Worm (Caenorhabditis elegans): Measurements from ENCODE around the gene F57C2.5.

The F57C2.5 gene

ce11 chrII:14479583-14480245 is 48.3 kb downstream of the F57C2.5 start, which contains the start of gene C13B4.1 (continued):
- TF ChIP-seq hlh-12 (tag; optimal IDR thresholded peaks at IDR 0.05) = no peak
- no peak for TF ChIP-seq F57C9.4 (tag; optimal IDR thresholded peaks at IDR 0.05)
- peak; percentile 68 for TF ChIP-seq dpl-1 (GFP tag; optimal IDR thresholded peaks at IDR 0.05)
- peak; percentile 67 for TF ChIP-seq rcor-1 (GFP tag; IDR thresholded peaks at IDR 0.05)
- TF ChIP-seq ztf-18 (tag; optimal IDR thresholded peaks at IDR 0.05) = no peak
- TF ChIP-seq Y56A3A.18 (GFP tag; IDR thresholded peaks at IDR 0.05) = no peak
- TF ChIP-seq snpc-3.4 (tag; optimal IDR thresholded peaks at IDR 0.05) = peak; percentile 36
- TF ChIP-seq lir-1 (GFP tag; conservative IDR thresholded peaks at IDR 0.05) = no peak; the same call in 1 of the 2 replicates
- peak; percentile 50 for TF ChIP-seq xnd-1 (tag; optimal IDR thresholded peaks at IDR 0.05)
- peak; percentile 97 for TF ChIP-seq lin-54 (GFP tag; optimal IDR thresholded peaks at IDR 0.05)
- TF ChIP-seq nhr-120 (GFP tag; IDR thresholded peaks at IDR 0.05) = no peak
- no peak for TF ChIP-seq Y67H2A.10 (GFP tag; conservative IDR thresholded peaks at IDR 0.05)
- TF ChIP-seq F33H1.4 (GFP tag; IDR thresholded peaks at IDR 0.05) = peak; percentile 75
- peak; percentile 39 for TF ChIP-seq madf-8 (GFP tag; conservative IDR thresholded peaks at IDR 0.05)
- no peak for TF ChIP-seq attf-3 (GFP tag; conservative IDR thresholded peaks at IDR 0.05)
- no peak for TF ChIP-seq Y79H2A.3 (GFP tag; conservative IDR thresholded peaks at IDR 0.05)
- TF ChIP-seq hmg-20 (GFP tag; IDR thresholded peaks at IDR 0.05) = no peak
- no peak for TF ChIP-seq lin-26 (GFP tag; IDR thresholded peaks at IDR 0.05)
- TF ChIP-seq pbrm-1 (GFP tag; IDR thresholded peaks at IDR 0.05) = 0 out of 2 replicates have a peak, but pooled peaks have one; percentile 34
- no peak for TF ChIP-seq nfya-1 (tag; optimal IDR thresholded peaks at IDR 0.05; ENCODE audit: borderline replicate concordance, insufficient read depth)
- no peak for TF ChIP-seq sea-2 (GFP tag; IDR thresholded peaks at IDR 0.05)
- TF ChIP-seq F49E8.2 (tag; optimal IDR thresholded peaks at IDR 0.05; ENCODE audit: insufficient read depth) = peak; percentile 37
- peak; percentile 41 for TF ChIP-seq F23B12.7 (tag; optimal IDR thresholded peaks at IDR 0.05; ENCODE audit: insufficient read depth)
- TF ChIP-seq chd-7 (tag; optimal IDR thresholded peaks at IDR 0.05) = no peak
- no peak for TF ChIP-seq ceh-58 (GFP tag; IDR thresholded peaks at IDR 0.05)
- TF ChIP-seq T07F8.4 (tag; optimal IDR thresholded peaks at IDR 0.05) = no peak
- peak; percentile 94 for TF ChIP-seq mcd-1 (GFP tag; IDR thresholded peaks at IDR 0.05)
- TF ChIP-seq hlh-26 (GFP tag; conservative IDR thresholded peaks at IDR 0.05) = no peak
- no peak for TF ChIP-seq zfh-2 (GFP tag; conservative IDR thresholded peaks at IDR 0.05)
- TF ChIP-seq tbp1 (GFP tag; optimal IDR thresholded peaks at IDR 0.05) = peak; percentile 26
- peak; percentile 80 for TF ChIP-seq madf-6 (GFP tag; IDR thresholded peaks at IDR 0.05)
- no peak for TF ChIP-seq Y95B8A.8 (GFP tag; IDR thresholded peaks at IDR 0.05)
- TF ChIP-seq tlf-1 (GFP tag; optimal IDR thresholded peaks at IDR 0.05) = no peak
- TF ChIP-seq ceh-91 (GFP tag; IDR thresholded peaks at IDR 0.05) = peak; percentile 61
- no peak for TF ChIP-seq B0336.3 (GFP tag; IDR thresholded peaks at IDR 0.05)
- no peak for TF ChIP-seq C17E4.6 (GFP tag; IDR thresholded peaks at IDR 0.05)
- no peak for TF ChIP-seq madf-10 (tag; optimal IDR thresholded peaks at IDR 0.05)
- no peak for TF ChIP-seq atf-7 (tag; optimal IDR thresholded peaks at IDR 0.05)
- peak; percentile 98 for TF ChIP-seq ceh-100 (GFP tag; IDR thresholded peaks at IDR 0.05)
- no peak for TF ChIP-seq B0261.1 (tag; optimal IDR thresholded peaks at IDR 0.05)
- TF ChIP-seq egl-18 (GFP tag; IDR thresholded peaks at IDR 0.05) = no peak
- no peak for TF ChIP-seq F57A8.1 (GFP tag; optimal IDR thresholded peaks at IDR 0.05)
- TF ChIP-seq lsl-1 (GFP tag; optimal IDR thresholded peaks at IDR 0.05) = peak; percentile 75
- TF ChIP-seq F55B11.4 (tag; optimal IDR thresholded peaks at IDR 0.05; ENCODE audit: borderline replicate concordance, insufficient read depth) = no peak
- peak; percentile 49 for TF ChIP-seq unc-130 (GFP tag; optimal IDR thresholded peaks at IDR 0.05)
- no peak for TF ChIP-seq die-1 (tag; optimal IDR thresholded peaks at IDR 0.05)
- TF ChIP-seq let-607 (tag; optimal IDR thresholded peaks at IDR 0.05) = no peak

Data from whole organism, young adult.